Worm (Caenorhabditis elegans) whole organism, L3 larva: Measurements from ENCODE around the gene mboa-6.

ENCODE experiments used
- aly-2 ChIP-seq: fragments of 150-350 bp; optimal IDR thresholded peaks from 2 replicates; lab custom pipeline; 2014; ENCODE audit warnings: missing biosample characterization, missing genetic modification characterization
- ceh-16 ChIP-seq: sonication (generic microtip); optimal IDR thresholded peaks from 2 replicates; lab custom pipeline; 2017; ENCODE audit warnings: missing biosample characterization, missing genetic modification characterization
- elt-3 ChIP-seq, 3 experiments: fragments of 150-350 bp in 1 of 3; sonication (generic microtip) in 2 of 3; optimal IDR thresholded peaks; 2 replicates in 2 of 3; 4 replicates in 1 of 3; lab custom pipeline; 2014 to 2017; ENCODE audit warnings: missing biosample characterization in 3 of 3, missing genetic modification characterization in 3 of 3
- fos-1 ChIP-seq: fragments of 150-350 bp; optimal IDR thresholded peaks from 2 replicates; lab custom pipeline; 2014; ENCODE audit warnings: missing biosample characterization, missing genetic modification characterization
- jun-1 ChIP-seq: fragments of 150-350 bp; optimal IDR thresholded peaks from 2 replicates; lab custom pipeline; 2014; ENCODE audit warnings: missing biosample characterization, missing genetic modification reagents, missing genetic modification characterization
- lin-39 ChIP-seq: fragments of 150-350 bp; optimal IDR thresholded peaks from 2 replicates; lab custom pipeline; 2018; ENCODE audit warnings: missing biosample characterization, missing genetic modification reagents, missing genetic modification characterization
- mml-1 ChIP-seq: fragments of 150-350 bp; sonication (generic microtip); optimal IDR thresholded peaks from 3 replicates; lab custom pipeline; 2014; ENCODE audit warnings: missing biosample characterization, missing genetic modification characterization
- nfya-1 ChIP-seq: sonication (generic microtip); optimal IDR thresholded peaks from 2 replicates; lab custom pipeline; 2017; ENCODE audit warnings: missing genetic modification characterization, mild to moderate bottlenecking, missing compliant biosample characterization, antibody characterized with exemption, moderate library complexity; ENCODE audit not compliant: insufficient read depth
- nhr-11 ChIP-seq: fragments of 150-350 bp; optimal IDR thresholded peaks from 2 replicates; lab custom pipeline; 2014; ENCODE audit warnings: missing biosample characterization, missing genetic modification characterization
- nhr-77 ChIP-seq: fragments of 150-350 bp; optimal IDR thresholded peaks from 2 replicates; lab custom pipeline; 2014; ENCODE audit warnings: missing biosample characterization, missing genetic modification characterization
- pha-4 ChIP-seq: fragments of 150-350 bp; optimal IDR thresholded peaks from 2 replicates; lab custom pipeline; 2014; ENCODE audit warnings: missing biosample characterization, missing genetic modification reagents, missing genetic modification characterization
- snpc-4 ChIP-seq: fragments of 150-350 bp; optimal IDR thresholded peaks from 2 replicates; lab custom pipeline; 2014; ENCODE audit warnings: missing biosample characterization, missing genetic modification characterization
- zag-1 ChIP-seq: fragments of 150-350 bp; optimal IDR thresholded peaks from 2 replicates; lab custom pipeline; 2014; ENCODE audit warnings: missing biosample characterization, missing genetic modification characterization
- ztf-4 ChIP-seq: fragments of 150-350 bp; optimal IDR thresholded peaks from 2 replicates; lab custom pipeline; 2014; ENCODE audit warnings: missing biosample characterization, missing genetic modification characterization

ce11 chrIII:1962552-1962951, 807 bp upstream of the mboa-6 start:
- TF ChIP-seq mml-1 (tag; lab: Kevin White, UChicago) (no peak), fos-1 (no peak), nhr-11 (tag; lab: Kevin White, UChicago) (no peak), pha-4 (tag; lab: Kevin White, UChicago) (no peak), ceh-16 (tag; lab: Kevin White, UChicago) (no peak), zag-1 (no peak), aly-2 (tag; lab: Kevin White, UChicago) (no peak), ztf-4 (tag; lab: Kevin White, UChicago) (no peak), nfya-1 (tag; lab: Kevin White, UChicago) (no peak), snpc-4 (tag; lab: Kevin White, UChicago) (no peak), lin-39 (tag; lab: Kevin White, UChicago) (no peak), jun-1 (tag; lab: Kevin White, UChicago) (no peak), elt-3 (tag; optimal IDR thresholded peaks at IDR 0.05; lab: Kevin White, UChicago) (no peak), nhr-77 (tag; lab: Kevin White, UChicago) (no peak)
